Fruit fly (Drosophila melanogaster) whole organism: ENCODE results near the gene Apc2.

ENCODE experiments used
- CG8478 ChIP-seq: fragments of >200 bp; optimal IDR thresholded peaks from 2 replicates; lab custom pipeline; 2018; ENCODE audit warnings: inconsistent platforms
- Dll ChIP-seq: fragments of >200 bp; optimal IDR thresholded peaks from 2 replicates; lab custom pipeline; 2017
- EcR ChIP-seq, 2 experiments: fragments of >200 bp; optimal IDR thresholded peaks; 2 replicates each; lab custom pipeline; 2017; ENCODE audit warnings: missing biosample characterization in 2 of 2, missing genetic modification characterization in 2 of 2, missing genetic modification reagents in 2 of 2
- pan ChIP-seq: fragments of >200 bp; optimal IDR thresholded peaks from 2 replicates; lab custom pipeline; 2017
- psq ChIP-seq: fragments of >200 bp; optimal IDR thresholded peaks from 2 replicates; lab custom pipeline; 2017
- usp ChIP-seq: fragments of >200 bp; optimal IDR thresholded peaks from 2 replicates; lab custom pipeline; 2017; ENCODE audit warnings: missing biosample characterization, missing genetic modification characterization, mixed read lengths

Gene Apc2

dm6 chr3R:24142971-24143370 lies 20.8 kb upstream of the Apc2 start:
- no peak for TF ChIP-seq pan (lab: Kevin White, UChicago)
- no peak for TF ChIP-seq Dll (lab: Kevin White, UChicago)
- no peak for TF ChIP-seq EcR (GFP tag; optimal IDR thresholded peaks at IDR 0.05; lab: Kevin White, UChicago)
- no peak for TF ChIP-seq usp (GFP tag; lab: Kevin White, UChicago)
- TF ChIP-seq psq = no peak
- no peak for TF ChIP-seq CG8478 (lab: Kevin White, UChicago)

- TF ChIP-seq Dll (lab: Kevin White, UChicago) = peak; percentile 55
- TF ChIP-seq psq = no peak
These were observed 20.4 kb upstream of the Apc2 start for dm6 chr3R:24143372-24143771.

- TF ChIP-seq EcR (GFP tag; optimal IDR thresholded peaks at IDR 0.05; lab: Kevin White, UChicago) (no peak), psq (no peak)
These were observed 20.0 kb upstream of the Apc2 start for dm6 chr3R:24143779-24144178.

dm6 chr3R:24144542-24144941 lies 19.2 kb upstream of the Apc2 start:
- TF ChIP-seq CG8478 (lab: Kevin White, UChicago) (no peak), pan (lab: Kevin White, UChicago) (no peak), psq (no peak), Dll (lab: Kevin White, UChicago) (no peak), EcR (GFP tag; optimal IDR thresholded peaks at IDR 0.05; lab: Kevin White, UChicago) (no peak), usp (GFP tag; lab: Kevin White, UChicago) (no peak)

dm6 chr3R:24148838-24149237 lies 14.9 kb upstream of the Apc2 start, which contains the start of gene Slimp:
TSS of gene Slimp (minus strand) at chr3R:24148967.
- no peak for TF ChIP-seq Dll (lab: Kevin White, UChicago)
- TF ChIP-seq psq = no peak
- TF ChIP-seq pan (lab: Kevin White, UChicago) = no peak
- no peak for TF ChIP-seq usp (GFP tag; lab: Kevin White, UChicago)
- TF ChIP-seq EcR (GFP tag; optimal IDR thresholded peaks at IDR 0.05; lab: Kevin White, UChicago) = no peak
- TF ChIP-seq CG8478 (lab: Kevin White, UChicago) = no peak

DNA sequence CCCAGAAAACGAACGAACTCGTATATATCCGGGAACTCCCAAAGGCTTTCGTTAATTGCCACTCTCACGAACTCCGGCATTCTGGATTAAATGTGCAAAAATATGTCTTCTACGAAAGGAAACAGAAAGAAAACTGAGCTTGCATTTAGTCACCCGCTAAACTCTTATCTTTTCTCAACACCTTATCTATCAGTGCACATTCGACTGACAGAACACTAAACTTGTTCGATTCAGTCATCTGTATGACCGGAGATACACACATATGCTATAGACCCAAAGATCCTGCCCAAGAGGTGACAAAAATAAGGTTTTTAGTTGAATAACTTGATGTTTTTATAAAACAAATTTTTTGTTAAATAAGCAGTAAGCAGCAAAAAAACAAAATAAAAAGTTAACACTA lies 13.7 kb upstream of the Apc2 start, which contains the start of gene p38c:
p38c (minus strand) TSS at position 101 of the 400 bp plus-strand sequence.
- TF ChIP-seq psq (no peak), Dll (lab: Kevin White, UChicago) (no peak), EcR (GFP tag; optimal IDR thresholded peaks at IDR 0.05; lab: Kevin White, UChicago) (no peak), usp (GFP tag; lab: Kevin White, UChicago) (no peak), CG8478 (lab: Kevin White, UChicago) (no peak), pan (lab: Kevin White, UChicago) (no peak)

DNA sequence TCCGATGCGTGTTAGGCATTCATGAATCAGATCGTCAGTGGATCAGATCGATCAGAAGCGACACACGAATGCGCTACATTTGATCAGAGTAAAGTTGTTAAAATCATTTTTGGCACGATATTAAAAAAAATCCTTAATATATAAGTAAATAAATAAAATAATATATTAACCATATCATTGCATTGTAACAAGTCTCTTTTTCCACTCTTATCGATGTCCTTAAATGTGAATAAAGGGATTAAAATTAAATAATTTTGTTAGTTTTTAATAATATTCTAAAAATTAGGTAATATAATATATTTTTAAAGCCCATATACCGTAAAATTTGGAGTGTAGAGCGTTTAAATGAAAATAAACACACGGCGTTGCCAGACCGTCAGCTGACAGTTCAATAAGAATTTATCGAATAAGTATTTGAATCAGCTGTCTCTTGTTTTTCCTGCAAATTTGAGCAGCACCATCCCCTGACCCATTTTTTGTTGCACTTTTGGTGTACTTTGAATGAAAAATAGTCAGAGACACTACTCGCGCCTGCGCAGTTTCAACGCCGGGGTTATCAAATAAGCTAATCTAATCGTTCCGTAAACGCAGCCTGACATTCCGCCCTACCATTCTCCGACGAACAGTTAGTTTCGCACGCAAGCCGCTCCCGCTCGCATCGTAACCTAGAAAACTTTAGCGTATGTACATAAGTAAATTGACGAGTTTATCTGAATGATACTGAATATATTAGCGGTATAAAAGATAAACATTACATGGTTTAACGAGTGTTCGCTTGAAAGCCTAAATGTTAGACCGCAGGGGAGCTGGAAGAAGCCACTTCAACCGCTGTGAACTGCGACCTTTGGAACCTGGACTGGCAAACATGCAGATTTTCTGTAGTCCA lies 11.6 kb upstream of the Apc2 start, which contains the start of the genes p38a and CG6178:
p38a (minus strand) TSS at position 398 of the 886 bp plus-strand sequence.
CG6178 (plus strand) TSS at position 424 of the 886 bp plus-strand sequence.
- TF ChIP-seq EcR (GFP tag; optimal IDR thresholded peaks at IDR 0.05; lab: Kevin White, UChicago) (no peak), usp (GFP tag; lab: Kevin White, UChicago) (no peak), CG8478 (lab: Kevin White, UChicago) (no peak), psq (no peak), pan (lab: Kevin White, UChicago) (no peak), Dll (lab: Kevin White, UChicago) (no peak)

- TF ChIP-seq pan (lab: Kevin White, UChicago) (peak; percentile 69), psq (no peak)
These were observed 2.5 kb upstream of the Apc2 start, which contains the start of the genes Myo95E and TBC1d7 for dm6 chr3R:24161173-24161811. TSS of gene Myo95E (minus strand) at chr3R:24161498. TSS of gene TBC1d7 (plus strand) at chr3R:24161727.

dm6 chr3R:24162774-24163555 lies 801 bp upstream of the Apc2 start, which contains the start of gene mRpS24:
TSS of gene mRpS24 (minus strand) at chr3R:24163545.
- no peak for TF ChIP-seq usp (GFP tag; lab: Kevin White, UChicago)

- no peak for TF ChIP-seq usp (GFP tag; lab: Kevin White, UChicago)
- TF ChIP-seq Dll (lab: Kevin White, UChicago) = no peak
- no peak for TF ChIP-seq psq
- no peak for TF ChIP-seq EcR (GFP tag; optimal IDR thresholded peaks at IDR 0.05; lab: Kevin White, UChicago)
- TF ChIP-seq CG8478 (lab: Kevin White, UChicago) = no peak
- TF ChIP-seq pan (lab: Kevin White, UChicago) = no peak
These were observed 5.6 kb downstream of the Apc2 start, which contains the start of gene CG5510 for dm6 chr3R:24169362-24169761. TSS of gene CG5510 (minus strand) at chr3R:24169562.

- TF ChIP-seq CG8478 (lab: Kevin White, UChicago) (no peak), usp (GFP tag; lab: Kevin White, UChicago) (no peak), EcR (GFP tag; optimal IDR thresholded peaks at IDR 0.05; lab: Kevin White, UChicago) (no peak), Dll (lab: Kevin White, UChicago) (no peak), pan (lab: Kevin White, UChicago) (no peak), psq (no peak)
These were observed 8.6 kb downstream of the Apc2 start, which contains the start of gene CG13606 for dm6 chr3R:24172379-24172778. TSS of gene CG13606 (plus strand) at chr3R:24172628.
